Worm (Caenorhabditis elegans): ENCODE results near the gene Y59H11AR.4.

Y59H11AR.4 gene

ce11 chrIV:8627328-8627727 is 26.8 kb upstream of the Y59H11AR.4 start, which contains the start of gene F42A9.11 (continued):
- TF ChIP-seq cebp-1 (GFP tag; IDR thresholded peaks at IDR 0.05) (no peak), cebp-1 (tag; optimal IDR thresholded peaks at IDR 0.05) (peak; percentile 31), nfya-2 (GFP tag; IDR thresholded peaks at IDR 0.05) (no peak), mes-4 (tag; optimal IDR thresholded peaks at IDR 0.05) (no peak), tbx-9 (tag; optimal IDR thresholded peaks at IDR 0.05; ENCODE audit: borderline replicate concordance) (no peak), hlh-26 (GFP tag; conservative IDR thresholded peaks at IDR 0.05) (no peak), ztf-25 (GFP tag; IDR thresholded peaks at IDR 0.05) (0 out of 2 replicates have a peak, but pooled peaks have one; percentile 17), ekl-4 (GFP tag; IDR thresholded peaks at IDR 0.05) (peak; percentile 35; the same call in 1 of the 2 replicates), mcd-1 (GFP tag; IDR thresholded peaks at IDR 0.05) (peak; percentile 35)

ce11 chrIV:8626294-8626693 is 25.7 kb upstream of the Y59H11AR.4 start:
- TF ChIP-seq F10E7.11 (tag; optimal IDR thresholded peaks at IDR 0.05) (no peak), cebp-1 (GFP tag; IDR thresholded peaks at IDR 0.05) (no peak), cebp-1 (tag; optimal IDR thresholded peaks at IDR 0.05) (peak; percentile 18), nhr-120 (GFP tag; IDR thresholded peaks at IDR 0.05) (no peak), K12H6.12 (tag; optimal IDR thresholded peaks at IDR 0.05) (no peak), nfyb-1 (GFP tag; IDR thresholded peaks at IDR 0.05) (no peak), F57A8.1 (GFP tag; optimal IDR thresholded peaks at IDR 0.05) (no peak), ceh-58 (GFP tag; IDR thresholded peaks at IDR 0.05) (no peak), ekl-4 (GFP tag; IDR thresholded peaks at IDR 0.05) (0 out of 2 replicates have a peak, but pooled peaks have one; percentile 25), snpc-4 (GFP tag; optimal IDR thresholded peaks at IDR 0.05) (no peak), snpc-4 (tag; optimal IDR thresholded peaks at IDR 0.05) (no peak), efl-1 (GFP tag; optimal IDR thresholded peaks at IDR 0.05) (no peak), pha-4 (tag; optimal IDR thresholded peaks at IDR 0.05) (no peak), rcor-1 (GFP tag; IDR thresholded peaks at IDR 0.05) (no peak), hsf-1 (GFP tag; IDR thresholded peaks at IDR 0.05) (no peak), ceh-100 (GFP tag; IDR thresholded peaks at IDR 0.05) (no peak), ceh-27 (GFP tag; optimal IDR thresholded peaks at IDR 0.05) (no peak), pbrm-1 (GFP tag; IDR thresholded peaks at IDR 0.05) (0 out of 2 replicates have a peak, but pooled peaks have one; percentile 52), ztf-26 (tag; optimal IDR thresholded peaks at IDR 0.05) (no peak), xnd-1 (tag; optimal IDR thresholded peaks at IDR 0.05) (no peak), ccch-3 (GFP tag; optimal IDR thresholded peaks at IDR 0.05) (no peak), mxl-1 (tag; optimal IDR thresholded peaks at IDR 0.05) (no peak), nhr-27 (tag; optimal IDR thresholded peaks at IDR 0.05) (no peak), let-526 (GFP tag; IDR thresholded peaks at IDR 0.05) (0 out of 2 replicates have a peak, but pooled peaks have one; percentile 7)

ce11 chrIV:8625730-8626129 is 25.2 kb upstream of the Y59H11AR.4 start:
- TF ChIP-seq xnd-1 (tag; optimal IDR thresholded peaks at IDR 0.05) = no peak
- TF ChIP-seq die-1 (tag; optimal IDR thresholded peaks at IDR 0.05) = no peak
- no peak for TF ChIP-seq sea-2 (GFP tag; IDR thresholded peaks at IDR 0.05)
- no peak for TF ChIP-seq hmg-1.2 (GFP tag; IDR thresholded peaks at IDR 0.05)
- no peak for TF ChIP-seq ceh-100 (GFP tag; IDR thresholded peaks at IDR 0.05)
- TF ChIP-seq ceh-91 (GFP tag; IDR thresholded peaks at IDR 0.05) = no peak
- no peak for TF ChIP-seq ets-4 (GFP tag; optimal IDR thresholded peaks at IDR 0.05)
- TF ChIP-seq nhr-179 (tag; optimal IDR thresholded peaks at IDR 0.05) = no peak
- TF ChIP-seq snpc-1.1 (tag; optimal IDR thresholded peaks at IDR 0.05; ENCODE audit: insufficient read depth) = no peak

Data from whole organism, young adult.